Worm (Caenorhabditis elegans): ENCODE data around the gene Y102A5C.36.

DNA sequence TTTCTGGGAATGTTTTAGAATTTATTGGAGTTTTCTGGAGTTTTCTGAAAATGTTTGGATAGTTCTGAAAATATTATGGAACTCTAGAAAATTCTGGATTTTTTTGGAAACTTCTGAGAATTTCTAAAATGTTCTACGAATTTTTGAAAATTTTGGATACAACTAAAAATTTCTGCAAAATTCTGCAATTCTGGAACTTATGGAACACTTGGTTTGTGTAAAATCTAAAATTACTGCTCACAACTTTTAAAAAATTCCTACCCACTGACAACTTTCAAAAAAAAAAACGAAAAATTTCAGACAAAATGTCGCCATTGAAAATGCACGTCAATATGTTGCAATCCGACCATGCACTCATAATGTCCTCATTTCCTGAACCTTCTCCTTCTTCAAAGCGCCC is 22.6 kb downstream of the Y102A5C.36 start, which contains the start of gene nhr-262:
- TF ChIP-seq him-1 (tag; optimal IDR thresholded peaks at IDR 0.05) (no peak), dao-5 (tag; optimal IDR thresholded peaks at IDR 0.05) (no peak)

All from whole organism, L4/young adult.